Fruit fly (Drosophila melanogaster) whole organism, prepupa: ENCODE results near the gene beag.

Experiments
- CG10631 ChIP-seq: fragments of 200-800 bp; sonication (Bioruptor generic); optimal IDR thresholded peaks from 2 replicates; lab custom pipeline; 2016; ENCODE audit warnings: missing biosample characterization, missing genetic modification characterization
- CG10669 ChIP-seq: fragments of 200-800 bp; sonication (Bioruptor generic); optimal IDR thresholded peaks from 3 replicates; lab custom pipeline; 2018; ENCODE audit warnings: missing biosample characterization, mild to moderate bottlenecking, missing genetic modification characterization, moderate library complexity
- CG11902 ChIP-seq: fragments of 200-800 bp; sonication (Bioruptor generic); optimal IDR thresholded peaks from 3 replicates; lab custom pipeline; 2016; ENCODE audit warnings: missing biosample characterization, missing genetic modification characterization
- CG15336 ChIP-seq: fragments of 200-800 bp; sonication (Bioruptor generic); IDR thresholded peaks from 2 replicates; pipeline ENCODE4 v1.3.6; 2022; ENCODE audit warnings: missing biosample characterization, missing genetic modification characterization
- CG1621 ChIP-seq: fragments of 200-800 bp; sonication (Bioruptor generic); optimal IDR thresholded peaks from 3 replicates; lab custom pipeline; 2018; ENCODE audit warnings: missing biosample characterization, mild to moderate bottlenecking, missing genetic modification characterization
- CG16779 ChIP-seq: fragments of 200-800 bp; sonication (Bioruptor generic); optimal IDR thresholded peaks from 3 replicates; lab custom pipeline; 2017; ENCODE audit warnings: missing biosample characterization, mild to moderate bottlenecking, missing genetic modification characterization
- CG3032 ChIP-seq: fragments of 200-800 bp; optimal IDR thresholded peaks from 2 replicates; lab custom pipeline; 2019; ENCODE audit warnings: missing biosample characterization, mild to moderate bottlenecking, missing genetic modification characterization, moderate library complexity
- CG31627 ChIP-seq: fragments of 200-800 bp; sonication (Bioruptor generic); optimal IDR thresholded peaks from 3 replicates; lab custom pipeline; 2016; ENCODE audit warnings: missing biosample characterization, missing genetic modification characterization
- CG32006 ChIP-seq: fragments of 200-800 bp; sonication (Bioruptor generic); optimal IDR thresholded peaks from 3 replicates; lab custom pipeline; 2017; ENCODE audit warnings: missing biosample characterization, mild to moderate bottlenecking, missing genetic modification characterization
- CG34406 ChIP-seq: fragments of 200-800 bp; sonication (Bioruptor generic); optimal IDR thresholded peaks from 3 replicates; lab custom pipeline; 2016; ENCODE audit warnings: missing biosample characterization, missing genetic modification characterization
- CG3919 ChIP-seq: fragments of 200-800 bp; sonication (Bioruptor generic); optimal IDR thresholded peaks from 3 replicates; lab custom pipeline; 2016; ENCODE audit warnings: missing biosample characterization, missing genetic modification characterization
- CG4318 ChIP-seq: fragments of 200-800 bp; sonication (Bioruptor generic); optimal IDR thresholded peaks from 3 replicates; lab custom pipeline; 2017; ENCODE audit warnings: missing biosample characterization, mild to moderate bottlenecking, missing genetic modification characterization
- CG6163 ChIP-seq: fragments of 200-800 bp; sonication (Bioruptor generic); IDR thresholded peaks from 3 replicates; pipeline ENCODE4 v1.3.6; 2022; ENCODE audit warnings: missing biosample characterization, missing genetic modification characterization
- CG6276 ChIP-seq: fragments of 200-800 bp; sonication (Bioruptor generic); optimal IDR thresholded peaks from 2 replicates; lab custom pipeline; 2017; ENCODE audit warnings: missing biosample characterization, mild to moderate bottlenecking, missing genetic modification characterization
- CG6808 ChIP-seq: fragments of 200-800 bp; sonication (Bioruptor generic); optimal IDR thresholded peaks from 3 replicates; lab custom pipeline; 2017; ENCODE audit warnings: missing biosample characterization, missing genetic modification characterization, mild to moderate bottlenecking, moderate library complexity, missing genetic modification reagents
- CG6854 ChIP-seq: fragments of 200-800 bp; sonication (Bioruptor generic); optimal IDR thresholded peaks from 2 replicates; lab custom pipeline; 2017; ENCODE audit warnings: missing biosample characterization, mild to moderate bottlenecking, missing genetic modification characterization
- CG8319 ChIP-seq: fragments of 200-800 bp; sonication (Bioruptor generic); optimal IDR thresholded peaks from 3 replicates; lab custom pipeline; 2016; ENCODE audit warnings: missing biosample characterization, missing genetic modification characterization
- CG8632 ChIP-seq: fragments of 200-800 bp; sonication (Bioruptor generic); optimal IDR thresholded peaks from 3 replicates; lab custom pipeline; 2016; ENCODE audit warnings: missing biosample characterization, missing genetic modification characterization
- Eip75B ChIP-seq: fragments of 200-800 bp; sonication (Bioruptor generic); optimal IDR thresholded peaks from 3 replicates; lab custom pipeline; 2016; ENCODE audit warnings: missing biosample characterization, missing genetic modification characterization
- Eip78C ChIP-seq: fragments of 200-800 bp; sonication (Bioruptor generic); peaks from one replicate; lab custom pipeline; 2016; ENCODE audit warnings: missing biosample characterization, missing genetic modification characterization
- Ets21C ChIP-seq: fragments of 200-800 bp; sonication (Bioruptor generic); optimal IDR thresholded peaks from 3 replicates; lab custom pipeline; 2016; ENCODE audit warnings: missing biosample characterization, missing genetic modification characterization
- Ets96B ChIP-seq: fragments of 200-800 bp; optimal IDR thresholded peaks from 2 replicates; lab custom pipeline; 2019; ENCODE audit warnings: missing biosample characterization, mild to moderate bottlenecking, missing genetic modification characterization, moderate library complexity
- Hr38 ChIP-seq: sonication (Bioruptor generic); optimal IDR thresholded peaks from 2 replicates; lab custom pipeline; 2016; ENCODE audit warnings: missing biosample characterization, missing genetic modification characterization
- Hr39 ChIP-seq: fragments of 200-800 bp; sonication (Bioruptor generic); optimal IDR thresholded peaks from 2 replicates; lab custom pipeline; 2016; ENCODE audit warnings: missing biosample characterization, missing genetic modification characterization
- Lpt ChIP-seq: fragments of 200-800 bp; sonication (Bioruptor generic); optimal IDR thresholded peaks from 3 replicates; lab custom pipeline; 2016; ENCODE audit warnings: missing biosample characterization, missing genetic modification characterization
- Met ChIP-seq: fragments of 200-800 bp; sonication (Bioruptor generic); optimal IDR thresholded peaks from 3 replicates; lab custom pipeline; 2016; ENCODE audit warnings: missing biosample characterization, missing genetic modification characterization
- OdsH ChIP-seq: fragments of 200-800 bp; sonication (Bioruptor generic); optimal IDR thresholded peaks from 3 replicates; lab custom pipeline; 2016; ENCODE audit warnings: missing biosample characterization, missing genetic modification characterization
- Smox ChIP-seq: fragments of 200-800 bp; sonication (Bioruptor generic); optimal IDR thresholded peaks from 3 replicates; lab custom pipeline; 2016; ENCODE audit warnings: missing biosample characterization, missing genetic modification characterization
- Sox102F ChIP-seq: fragments of 200-800 bp; sonication (Bioruptor generic); optimal IDR thresholded peaks from 2 replicates; lab custom pipeline; 2016; ENCODE audit warnings: missing biosample characterization, mild to moderate bottlenecking, missing genetic modification characterization
- Sox14 ChIP-seq: fragments of 200-800 bp; sonication (Bioruptor generic); optimal IDR thresholded peaks from 3 replicates; lab custom pipeline; 2016; ENCODE audit warnings: missing biosample characterization, missing genetic modification characterization
- Sox15 ChIP-seq: fragments of 200-800 bp; sonication (Bioruptor generic); optimal IDR thresholded peaks from 3 replicates; lab custom pipeline; 2016; ENCODE audit warnings: missing biosample characterization, missing genetic modification characterization
- achi ChIP-seq: fragments of 200-800 bp; sonication (Bioruptor generic); optimal IDR thresholded peaks from 3 replicates; lab custom pipeline; 2016; ENCODE audit warnings: missing biosample characterization, missing genetic modification characterization
- cyc ChIP-seq: fragments of 200-800 bp; sonication (Bioruptor generic); optimal IDR thresholded peaks from 3 replicates; lab custom pipeline; 2016; ENCODE audit warnings: missing biosample characterization, missing genetic modification characterization
- dac ChIP-seq: fragments of 200-800 bp; sonication (Bioruptor generic); optimal IDR thresholded peaks from 2 replicates; lab custom pipeline; 2017; ENCODE audit warnings: missing biosample characterization, mild to moderate bottlenecking, missing genetic modification characterization
- dsx ChIP-seq: fragments of 200-800 bp; optimal IDR thresholded peaks from 3 replicates; lab custom pipeline; 2019; ENCODE audit warnings: missing biosample characterization, mild to moderate bottlenecking, missing genetic modification characterization, moderate library complexity; ENCODE audit not compliant: poor library complexity, severe bottlenecking
- eg ChIP-seq: fragments of 200-800 bp; sonication (Bioruptor generic); IDR thresholded peaks from 3 replicates; pipeline ENCODE4 v1.3.6; 2022; ENCODE audit warnings: missing biosample characterization, missing genetic modification characterization
- esn ChIP-seq: fragments of 200-800 bp; sonication (Bioruptor generic); optimal IDR thresholded peaks from 2 replicates; lab custom pipeline; 2016; ENCODE audit warnings: missing biosample characterization, mild to moderate bottlenecking, missing genetic modification characterization, moderate library complexity
- fd59A ChIP-seq: fragments of 200-800 bp; sonication (Bioruptor generic); optimal IDR thresholded peaks from 2 replicates; lab custom pipeline; 2017; ENCODE audit warnings: missing biosample characterization, mild to moderate bottlenecking, missing genetic modification characterization, missing genetic modification reagents
- fkh ChIP-seq: fragments of 200-800 bp; sonication (Bioruptor generic); optimal IDR thresholded peaks from 3 replicates; lab custom pipeline; 2017; ENCODE audit warnings: missing biosample characterization, mild to moderate bottlenecking, missing genetic modification characterization, moderate library complexity
- lz ChIP-seq: fragments of 200-800 bp; sonication (Bioruptor generic); optimal IDR thresholded peaks from 3 replicates; lab custom pipeline; 2016; ENCODE audit warnings: missing biosample characterization, missing genetic modification characterization
- net ChIP-seq: fragments of 200-800 bp; sonication (Bioruptor generic); optimal IDR thresholded peaks from 3 replicates; lab custom pipeline; 2016; ENCODE audit warnings: missing biosample characterization, missing genetic modification characterization
- pdm3 ChIP-seq: fragments of 200-800 bp; sonication (Bioruptor generic); optimal IDR thresholded peaks from 3 replicates; lab custom pipeline; 2016; ENCODE audit warnings: missing biosample characterization, missing genetic modification characterization
- svp ChIP-seq: fragments of 200-800 bp; sonication (Bioruptor generic); peaks from one replicate; lab custom pipeline; 2016; ENCODE audit warnings: missing biosample characterization, missing genetic modification characterization
- topi ChIP-seq: fragments of 200-800 bp; sonication (Bioruptor generic); optimal IDR thresholded peaks from 3 replicates; lab custom pipeline; 2016; ENCODE audit warnings: missing biosample characterization, missing genetic modification characterization
- vri ChIP-seq: fragments of 200-800 bp; sonication (Bioruptor generic); optimal IDR thresholded peaks from 3 replicates; lab custom pipeline; 2016; ENCODE audit warnings: missing biosample characterization, mild to moderate bottlenecking, missing genetic modification characterization

beag gene

dm6 chr3R:9048466-9049072, 16.3 kb downstream of the beag start, which contains the start of gene Mst85C:
TSS of gene Mst85C (plus strand) at chr3R:9048645.
- TF ChIP-seq eg (GFP tag; lab: Robert Waterston, UW) (no peak), vri (GFP tag; lab: Kevin White, UChicago) (peak; percentile 75), CG6808 (peak; percentile 14), Eip78C (GFP tag; lab: Kevin White, UChicago) (peak; percentile 50), CG1621 (peak; percentile 59), CG6854 (GFP tag; lab: Kevin White, UChicago) (peak; percentile 8), CG31627 (GFP tag; lab: Kevin White, UChicago) (no peak), fkh (GFP tag; lab: Kevin White, UChicago) (peak; percentile 53), dsx (GFP tag; lab: Kevin White, UChicago) (no peak), svp (GFP tag; lab: Kevin White, UChicago) (peak; percentile 72), CG10669 (GFP tag; lab: Kevin White, UChicago) (peak; percentile 21), Eip75B (GFP tag; lab: Kevin White, UChicago) (no peak)

dm6 chr3R:9047561-9048465, 17.1 kb downstream of the beag start, which contains the start of gene Rel:
TSS of gene Rel (minus strand) at chr3R:9047977.
- TF ChIP-seq CG32006 (GFP tag; lab: Kevin White, UChicago) (peak; percentile 72), cyc (GFP tag; lab: Kevin White, UChicago) (peak; percentile 30), Sox102F (GFP tag; lab: Kevin White, UChicago) (peak; percentile 20), CG1621 (peak; percentile 67), net (GFP tag; lab: Kevin White, UChicago) (no peak), svp (GFP tag; lab: Kevin White, UChicago) (peak; percentile 90), fkh (GFP tag; lab: Kevin White, UChicago) (peak; percentile 75), Eip78C (GFP tag; lab: Kevin White, UChicago) (peak; percentile 76), CG4318 (GFP tag; lab: Kevin White, UChicago) (no peak), Hr38 (GFP tag; lab: Kevin White, UChicago) (no peak), CG31627 (GFP tag; lab: Kevin White, UChicago) (peak; percentile 5), pdm3 (GFP tag; lab: Kevin White, UChicago) (peak; percentile 21), CG34406 (GFP tag; lab: Kevin White, UChicago) (peak; percentile 72), OdsH (GFP tag; lab: Kevin White, UChicago) (peak; percentile 62), CG6163 (no peak), Eip75B (GFP tag; lab: Kevin White, UChicago) (peak; percentile 6), CG6854 (GFP tag; lab: Kevin White, UChicago) (peak; percentile 90), Smox (GFP tag; lab: Kevin White, UChicago) (peak; percentile 15), Sox15 (GFP tag; lab: Kevin White, UChicago) (no peak), CG8632 (GFP tag; lab: Kevin White, UChicago) (peak; percentile 62), Ets96B (tag; lab: Kevin White, UChicago) (peak; percentile 70), CG6276 (GFP tag; lab: Kevin White, UChicago) (no peak), topi (GFP tag; lab: Kevin White, UChicago) (peak; percentile 15), dsx (GFP tag; lab: Kevin White, UChicago) (peak; percentile 68), Met (peak; percentile 23), Sox14 (GFP tag; lab: Kevin White, UChicago) (peak; percentile 13), lz (peak; percentile 16), CG8319 (GFP tag; lab: Kevin White, UChicago) (no peak), dac (GFP tag; lab: Kevin White, UChicago) (no peak), CG10631 (GFP tag; lab: Kevin White, UChicago) (peak; percentile 71), CG3919 (GFP tag; lab: Kevin White, UChicago) (peak; percentile 53), CG11902 (GFP tag; lab: Kevin White, UChicago) (no peak), CG16779 (tag; lab: Kevin White, UChicago) (peak; percentile 67), Hr39 (GFP tag; lab: Kevin White, UChicago) (peak; percentile 27), Ets21C (GFP tag; lab: Kevin White, UChicago) (no peak), achi (GFP tag; lab: Kevin White, UChicago) (peak; percentile 59), CG10669 (GFP tag; lab: Kevin White, UChicago) (no peak), fd59A (GFP tag; lab: Kevin White, UChicago) (peak; percentile 13), CG15336 (GFP tag; lab: Robert Waterston, UW) (no peak), Lpt (GFP tag; lab: Kevin White, UChicago) (no peak), CG6808 (peak; percentile 18), esn (GFP tag; lab: Kevin White, UChicago) (peak; percentile 56), CG3032 (peak; percentile 81), eg (GFP tag; lab: Robert Waterston, UW) (no peak)
